Fruit fly (Drosophila melanogaster) whole organism, embryonic: ENCODE results near the gene Dpm2.

Source experiments
- ATbp ChIP-seq: fragments of 200-800 bp; sonication (Bioruptor generic); optimal IDR thresholded peaks from 2 replicates; lab custom pipeline; 2017; ENCODE audit warnings: missing biosample characterization, mild to moderate bottlenecking, missing genetic modification characterization, missing genetic modification reagents
- Asciz ChIP-seq: fragments of 200-800 bp; sonication (Bioruptor generic); optimal IDR thresholded peaks from 2 replicates; lab custom pipeline; 2017; ENCODE audit warnings: missing biosample characterization, mild to moderate bottlenecking, missing genetic modification characterization, missing genetic modification reagents
- Atf-2 ChIP-seq: fragments of 200-800 bp; sonication (Bioruptor generic); optimal IDR thresholded peaks from 2 replicates; lab custom pipeline; 2016; ENCODE audit warnings: missing biosample characterization, missing genetic modification characterization
- Bgb ChIP-seq: fragments of 200-800 bp; sonication (Bioruptor generic); IDR thresholded peaks from 2 replicates; pipeline ENCODE4 v1.3.6; 2022; ENCODE audit warnings: missing biosample characterization, missing genetic modification characterization; ENCODE audit not compliant: partially characterized antibody
- CG17612 ChIP-seq: fragments of 200-800 bp; sonication (Bioruptor generic); IDR thresholded peaks from 2 replicates; pipeline ENCODE4 v1.3.6; 2022; ENCODE audit warnings: missing biosample characterization, missing genetic modification characterization
- CG2199 ChIP-seq: fragments of 200-800 bp; sonication (Bioruptor generic); IDR thresholded peaks from 3 replicates; pipeline ENCODE4 v1.3.6; 2022; ENCODE audit warnings: missing biosample characterization, missing genetic modification characterization
- CG31224 ChIP-seq: fragments of 200-800 bp; sonication (Bioruptor generic); IDR thresholded peaks from 2 replicates; pipeline ENCODE4 v1.3.6; 2022; ENCODE audit warnings: missing biosample characterization, missing genetic modification characterization
- CG34376 ChIP-seq: fragments of 200-800 bp; sonication (Bioruptor generic); optimal IDR thresholded peaks from 2 replicates; lab custom pipeline; 2018; ENCODE audit warnings: missing biosample characterization, mild to moderate bottlenecking, missing genetic modification characterization
- CG4282 ChIP-seq: fragments of 200-800 bp; sonication (Bioruptor generic); optimal IDR thresholded peaks from 2 replicates; lab custom pipeline; 2016; ENCODE audit warnings: missing biosample characterization, missing genetic modification characterization
- CG4424 ChIP-seq: fragments of 200-800 bp; sonication (Bioruptor generic); optimal IDR thresholded peaks from 3 replicates; lab custom pipeline; 2016; ENCODE audit warnings: missing biosample characterization, missing genetic modification characterization
- CG6813 ChIP-seq: fragments of 200-800 bp; sonication (Bioruptor generic); optimal IDR thresholded peaks from 2 replicates; lab custom pipeline; 2017; ENCODE audit warnings: missing biosample characterization, missing genetic modification characterization, mild to moderate bottlenecking, moderate library complexity, missing genetic modification reagents
- CG8359 ChIP-seq: fragments of 200-800 bp; sonication (Bioruptor generic); optimal IDR thresholded peaks from 2 replicates; lab custom pipeline; 2017; ENCODE audit warnings: missing biosample characterization, mild to moderate bottlenecking, missing genetic modification characterization, borderline replicate concordance
- CHES-1-like ChIP-seq: fragments of 200-800 bp; sonication (Bioruptor generic); optimal IDR thresholded peaks from 2 replicates; lab custom pipeline; 2016; ENCODE audit warnings: missing biosample characterization, missing genetic modification characterization
- CkIIα-i1 ChIP-seq: fragments of 200-800 bp; sonication (Bioruptor generic); IDR thresholded peaks from 2 replicates; pipeline ENCODE4 v1.3.6; 2022; ENCODE audit warnings: missing biosample characterization, missing genetic modification characterization
- Drgx ChIP-seq: fragments of 200-800 bp; sonication (Bioruptor generic); IDR thresholded peaks from 2 replicates; pipeline ENCODE4 v1.3.6; 2022; ENCODE audit warnings: missing biosample characterization, missing genetic modification characterization
- E2f2 ChIP-seq: fragments of 200-800 bp; sonication (Bioruptor generic); IDR thresholded peaks from 2 replicates; pipeline ENCODE4 v1.3.6; 2022; ENCODE audit warnings: missing biosample characterization, missing genetic modification characterization
- HHEX ChIP-seq: fragments of 200-800 bp; sonication (Bioruptor generic); optimal IDR thresholded peaks from 3 replicates; lab custom pipeline; 2017; ENCODE audit warnings: missing biosample characterization, mild to moderate bottlenecking, missing genetic modification characterization, missing genetic modification reagents
- HmgZ ChIP-seq: fragments of 200-800 bp; sonication (Bioruptor generic); optimal IDR thresholded peaks from 2 replicates; lab custom pipeline; 2018; ENCODE audit warnings: missing biosample characterization, mild to moderate bottlenecking, missing genetic modification characterization
- Med ChIP-seq: fragments of 200-800 bp; sonication (Bioruptor generic); peaks from one replicate; lab custom pipeline; 2016; ENCODE audit warnings: missing biosample characterization, missing genetic modification characterization, mild to moderate bottlenecking, inconsistent platforms, moderate library complexity
- Meics ChIP-seq: fragments of 200-800 bp; sonication (Bioruptor generic); optimal IDR thresholded peaks from 2 replicates; lab custom pipeline; 2017; ENCODE audit warnings: missing biosample characterization, mild to moderate bottlenecking, missing genetic modification characterization
- Nf-YC ChIP-seq: fragments of 200-800 bp; optimal IDR thresholded peaks from 3 replicates; lab custom pipeline; 2019; ENCODE audit warnings: missing biosample characterization, mild to moderate bottlenecking, missing genetic modification characterization, moderate library complexity
- Ptx1 ChIP-seq: fragments of 200-800 bp; sonication (Bioruptor generic); IDR thresholded peaks from 2 replicates; pipeline ENCODE4 v1.3.6; 2022; ENCODE audit warnings: missing biosample characterization, missing genetic modification characterization
- bbx ChIP-seq: fragments of 200-800 bp; sonication (Bioruptor generic); IDR thresholded peaks from 2 replicates; pipeline ENCODE4 v1.3.6; 2022; ENCODE audit warnings: missing biosample characterization, missing genetic modification characterization; ENCODE audit not compliant: partially characterized antibody
- ci ChIP-seq: fragments of 200-800 bp; sonication (Bioruptor generic); IDR thresholded peaks from 3 replicates; pipeline ENCODE4 v1.3.6; 2022; ENCODE audit warnings: missing biosample characterization, missing genetic modification characterization
- dan ChIP-seq: fragments of 200-800 bp; sonication (Bioruptor generic); IDR thresholded peaks from 2 replicates; pipeline ENCODE4 v1.3.6; 2022; ENCODE audit warnings: missing biosample characterization, missing genetic modification characterization
- dpn ChIP-seq, 2 experiments: fragments of 200-800 bp; sonication (Bioruptor generic); optimal IDR thresholded peaks; 3 replicates each; lab custom pipeline; 2016; ENCODE audit warnings: missing biosample characterization in 2 of 2, missing genetic modification characterization in 2 of 2
- ems ChIP-seq: fragments of 200-800 bp; sonication (Bioruptor generic); optimal IDR thresholded peaks from 3 replicates; lab custom pipeline; 2016; ENCODE audit warnings: missing biosample characterization, missing genetic modification characterization
- exex ChIP-seq: fragments of 200-800 bp; sonication (Bioruptor generic); optimal IDR thresholded peaks from 4 replicates; lab custom pipeline; 2018; ENCODE audit warnings: missing biosample characterization, mild to moderate bottlenecking, missing genetic modification characterization, moderate library complexity
- fd96Cb ChIP-seq: fragments of 200-800 bp; sonication (Bioruptor generic); optimal IDR thresholded peaks from 2 replicates; lab custom pipeline; 2018; ENCODE audit warnings: missing biosample characterization, mild to moderate bottlenecking, missing genetic modification characterization, moderate library complexity
- gcm ChIP-seq: fragments of 200-800 bp; sonication (Bioruptor generic); optimal IDR thresholded peaks from 2 replicates; lab custom pipeline; 2019; ENCODE audit warnings: missing biosample characterization, mild to moderate bottlenecking, missing genetic modification characterization, moderate library complexity
- gem ChIP-seq: fragments of 200-800 bp; sonication (Bioruptor generic); optimal IDR thresholded peaks from 2 replicates; lab custom pipeline; 2019; ENCODE audit warnings: missing biosample characterization, mild to moderate bottlenecking, missing genetic modification characterization, moderate library complexity
- grn ChIP-seq: fragments of 200-800 bp; sonication (Bioruptor generic); optimal IDR thresholded peaks from 3 replicates; lab custom pipeline; 2017; ENCODE audit warnings: missing biosample characterization, missing genetic modification characterization
- gro ChIP-seq: fragments of 200-800 bp; sonication (Bioruptor generic); optimal IDR thresholded peaks from 2 replicates; lab custom pipeline; 2016; ENCODE audit warnings: missing biosample characterization, missing genetic modification characterization
- jumu ChIP-seq: fragments of 200-800 bp; sonication (Bioruptor generic); optimal IDR thresholded peaks from 3 replicates; lab custom pipeline; 2016; ENCODE audit warnings: missing biosample characterization, missing genetic modification characterization
- lab ChIP-seq: fragments of 200-800 bp; sonication (Bioruptor generic); optimal IDR thresholded peaks from 3 replicates; lab custom pipeline; 2017; ENCODE audit warnings: missing biosample characterization, missing genetic modification characterization, mild to moderate bottlenecking, moderate library complexity, missing genetic modification reagents
- slbo ChIP-seq: fragments of 200-800 bp; sonication (Bioruptor generic); IDR thresholded peaks from 2 replicates; pipeline ENCODE4 v1.3.6; 2022; ENCODE audit warnings: missing biosample characterization, missing genetic modification characterization
- so ChIP-seq: fragments of 200-800 bp; sonication (Bioruptor generic); IDR thresholded peaks from 3 replicates; pipeline ENCODE4 v1.3.6; 2022; ENCODE audit warnings: missing biosample characterization, missing genetic modification characterization
- vvl ChIP-seq: fragments of 200-800 bp; sonication (Bioruptor generic); IDR thresholded peaks from 2 replicates; pipeline ENCODE4 v1.3.6; 2022; ENCODE audit warnings: missing biosample characterization, missing genetic modification characterization
- zen ChIP-seq: fragments of 200-800 bp; sonication (Bioruptor generic); optimal IDR thresholded peaks from 3 replicates; lab custom pipeline; 2018; ENCODE audit warnings: missing biosample characterization, mild to moderate bottlenecking, missing genetic modification characterization, moderate library complexity

Dpm2 gene

dm6 chr3L:3306515-3306914 lies 12.8 kb upstream of the Dpm2 start (continued):
- TF ChIP-seq Asciz (GFP tag; lab: Kevin White, UChicago), result peak; percentile 7
- TF ChIP-seq ems (GFP tag; lab: Kevin White, UChicago), result no peak
- peak; percentile 100 for TF ChIP-seq exex (tag; lab: Kevin White, UChicago)
- peak; percentile 58; the same call in 1 of the 2 replicates for TF ChIP-seq CG31224 (GFP tag; lab: Robert Waterston, UW)
- no peak for TF ChIP-seq CG17612 (GFP tag; lab: Robert Waterston, UW)
- TF ChIP-seq lab (GFP tag; lab: Kevin White, UChicago), result peak; percentile 40
- TF ChIP-seq CG6813, result peak; percentile 1
- no peak for TF ChIP-seq gem (tag; lab: Kevin White, UChicago)
- TF ChIP-seq CG34376 (GFP tag; lab: Kevin White, UChicago), result peak; percentile 93
- peak; percentile 7 for TF ChIP-seq HHEX (GFP tag; lab: Kevin White, UChicago)
- no peak for TF ChIP-seq ATbp (GFP tag; lab: Kevin White, UChicago)
- no peak for TF ChIP-seq gro
- no peak for TF ChIP-seq HmgZ (tag; lab: Kevin White, UChicago)

- TF ChIP-seq slbo (GFP tag; lab: Robert Waterston, UW) (no peak), CG4424 (no peak), zen (tag; lab: Kevin White, UChicago) (peak; percentile 5), bbx (GFP tag; lab: Robert Waterston, UW) (peak; percentile 32; the same call in 1 of the 2 replicates), so (GFP tag; lab: Robert Waterston, UW) (no peak), jumu (GFP tag; lab: Kevin White, UChicago) (no peak), Bgb (0 out of 2 replicates have a peak, but pooled peaks have one; percentile 12), ci (GFP tag; lab: Robert Waterston, UW) (no peak), CHES-1-like (no peak), Ptx1 (GFP tag; lab: Robert Waterston, UW) (peak; percentile 17; the same call in 1 of the 2 replicates), CG4282 (GFP tag; lab: Kevin White, UChicago) (no peak), CG2199 (GFP tag; lab: Robert Waterston, UW) (0 out of 3 replicates have a peak, but pooled peaks have one; percentile 19), fd96Cb (tag; lab: Kevin White, UChicago) (no peak), Atf-2 (GFP tag; lab: Kevin White, UChicago) (no peak), Drgx (GFP tag; lab: Robert Waterston, UW) (no peak), gcm (GFP tag; lab: Kevin White, UChicago) (no peak), Med (GFP tag; lab: Kevin White, UChicago) (peak; percentile 65), vvl (GFP tag; lab: Robert Waterston, UW) (peak; percentile 52), CG8359 (GFP tag; lab: Kevin White, UChicago) (no peak), dan (GFP tag; lab: Robert Waterston, UW) (no peak), HHEX (GFP tag; lab: Kevin White, UChicago) (peak; percentile 10), dpn (GFP tag; optimal IDR thresholded peaks at IDR 0.05; lab: Kevin White, UChicago) (no peak), lab (GFP tag; lab: Kevin White, UChicago) (peak; percentile 35), grn (GFP tag; lab: Kevin White, UChicago) (no peak), E2f2 (GFP tag; lab: Robert Waterston, UW) (0 out of 2 replicates have a peak, but pooled peaks have one; percentile 6), Meics (GFP tag; lab: Kevin White, UChicago) (no peak), CkIIα-i1 (GFP tag; lab: Robert Waterston, UW) (no peak), Nf-YC (peak; percentile 27)
Observed at dm6 chr3L:3307593-3307992, 11.8 kb upstream of the Dpm2 start.
